Worm (Caenorhabditis elegans) whole organism, dauer: Measurements from ENCODE around the gene mcm-3.
"Not testable (repeated sequence)": the region's sequence is repeated elsewhere in the genome, so short reads cannot be mapped to it uniquely, and the experiment has no call there.

Experiments
- unc-62 ChIP-seq: sonication (generic microtip); optimal IDR thresholded peaks from 2 replicates; lab custom pipeline; 2017; ENCODE audit warnings: missing biosample characterization, missing genetic modification reagents, missing genetic modification characterization

Gene mcm-3

ce11 chrV:15051720-15052119, 7.7 kb downstream of the mcm-3 start:
- no peak for TF ChIP-seq unc-62 (GFP tag; lab: Kevin White, UChicago)

- no peak for TF ChIP-seq unc-62 (GFP tag; lab: Kevin White, UChicago)
Measured at ce11 chrV:15048107-15048506, 11.3 kb downstream of the mcm-3 start, which contains the start of gene sdc-3. TSS of gene sdc-3 (minus strand) at chrV:15048207.

ce11 chrV:15036769-15037168, 22.6 kb downstream of the mcm-3 start, which contains the start of gene melo-3:
TSS of gene melo-3 (minus strand) at chrV:15036869.
- TF ChIP-seq unc-62 (GFP tag; lab: Kevin White, UChicago), result not testable (repeated sequence)

ce11 chrV:15031373-15031772, 28.0 kb downstream of the mcm-3 start, which contains the start of gene cng-1:
TSS of gene cng-1 (minus strand) at chrV:15031473.
- TF ChIP-seq unc-62 (GFP tag; lab: Kevin White, UChicago), result not testable (repeated sequence)

ce11 chrV:15028896-15029519, 30.4 kb downstream of the mcm-3 start, which contains the start of gene F14H8.8:
TSS of gene F14H8.8 (plus strand) at chrV:15029469.
- no peak for TF ChIP-seq unc-62 (GFP tag; lab: Kevin White, UChicago)

- TF ChIP-seq unc-62 (GFP tag; lab: Kevin White, UChicago), result no peak
Measured at ce11 chrV:15023544-15023943, 35.9 kb downstream of the mcm-3 start, which contains the start of gene F14H8.4. TSS of gene F14H8.4 (plus strand) at chrV:15023844.

- no peak for TF ChIP-seq unc-62 (GFP tag; lab: Kevin White, UChicago)
Measured at ce11 chrV:15020732-15021131, 38.7 kb downstream of the mcm-3 start, which contains the start of gene F14H8.5. TSS of gene F14H8.5 (plus strand) at chrV:15021032.

ce11 chrV:15020229-15020628, 39.2 kb downstream of the mcm-3 start, which contains the start of gene F14H8.2:
TSS of gene F14H8.2 (minus strand) at chrV:15020329.
- TF ChIP-seq unc-62 (GFP tag; lab: Kevin White, UChicago), result no peak

- no peak for TF ChIP-seq unc-62 (GFP tag; lab: Kevin White, UChicago)
Measured at ce11 chrV:15016795-15017429, 42.5 kb downstream of the mcm-3 start.

ce11 chrV:15015799-15016198, 43.6 kb downstream of the mcm-3 start:
- no peak for TF ChIP-seq unc-62 (GFP tag; lab: Kevin White, UChicago)

ce11 chrV:15014164-15014563, 45.2 kb downstream of the mcm-3 start, which contains the start of gene obr-2:
TSS of gene obr-2 (minus strand) at chrV:15014264.
- TF ChIP-seq unc-62 (GFP tag; lab: Kevin White, UChicago), result no peak

ce11 chrV:15013328-15013727, 46.1 kb downstream of the mcm-3 start:
- no peak for TF ChIP-seq unc-62 (GFP tag; lab: Kevin White, UChicago)

ce11 chrV:15012542-15013301, 46.7 kb downstream of the mcm-3 start:
- TF ChIP-seq unc-62 (GFP tag; lab: Kevin White, UChicago), result no peak

- TF ChIP-seq unc-62 (GFP tag; lab: Kevin White, UChicago), result no peak
Measured at ce11 chrV:15011560-15011959, 47.8 kb downstream of the mcm-3 start, which contains the start of gene nmr-2. TSS of gene nmr-2 (minus strand) at chrV:15011660.
